Fruit fly (Drosophila melanogaster): Measurements from ENCODE around the gene mid.

mid gene

DNA sequence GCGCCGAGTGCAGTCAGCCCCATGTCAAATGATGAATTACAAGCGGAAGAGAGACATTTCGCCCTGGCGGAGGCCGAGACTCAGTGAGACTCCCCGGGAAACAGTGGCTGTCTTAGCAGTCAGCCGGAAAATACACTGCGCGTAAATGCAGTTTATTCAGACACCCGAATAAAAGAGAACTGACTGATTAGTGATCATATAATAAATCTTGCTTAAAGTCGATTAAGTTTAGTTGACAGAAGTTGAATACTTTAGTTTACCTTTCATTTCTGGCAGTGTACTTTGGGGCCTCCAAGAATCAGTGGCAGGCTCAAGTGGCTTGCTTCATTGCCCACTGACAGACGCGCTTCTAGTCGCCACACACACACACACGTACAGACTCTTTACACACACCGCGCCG, 29.8 kb downstream of the mid start (continued):
- TF ChIP-seq vfl (GFP tag; optimal IDR thresholded peaks at IDR 0.05) = no peak
- peak; percentile 59; the same call in 1 of the 3 replicates for TF ChIP-seq ci (GFP tag; IDR thresholded peaks at IDR 0.05)
- TF ChIP-seq Sry-β (GFP tag; optimal IDR thresholded peaks at IDR 0.05) = no peak
- TF ChIP-seq CG16813 (GFP tag; IDR thresholded peaks at IDR 0.05; ENCODE audit: partially characterized antibody) = no peak
- peak; percentile 12; the same call in 1 of the 2 replicates for TF ChIP-seq CG8765 (GFP tag; IDR thresholded peaks at IDR 0.05)
- TF ChIP-seq z (GFP tag; IDR thresholded peaks at IDR 0.05) = peak; percentile 31; the same call in 1 of the 3 replicates
- TF ChIP-seq Meics (GFP tag; optimal IDR thresholded peaks at IDR 0.05) = no peak
- peak; percentile 10 for TF ChIP-seq fd96Cb (tag; optimal IDR thresholded peaks at IDR 0.05)
- no peak for TF ChIP-seq Abd-B (GFP tag; optimal IDR thresholded peaks at IDR 0.05)
- TF ChIP-seq Spps (tag; optimal IDR thresholded peaks at IDR 0.05) = peak; percentile 9
- TF ChIP-seq so (GFP tag; IDR thresholded peaks at IDR 0.05) = no peak
- TF ChIP-seq toy (GFP tag; IDR thresholded peaks at IDR 0.05) = no peak
- no peak for TF ChIP-seq Rfx (GFP tag; IDR thresholded peaks at IDR 0.05)
- no peak for TF ChIP-seq prd (optimal IDR thresholded peaks at IDR 0.05)
- peak; percentile 62; the same call in 2 of the 3 replicates for TF ChIP-seq prd (GFP tag; IDR thresholded peaks at IDR 0.05)
- TF ChIP-seq CG16779 (GFP tag; IDR thresholded peaks at IDR 0.05) = no peak
- TF ChIP-seq dimm (GFP tag; IDR thresholded peaks at IDR 0.05) = no peak
- peak; percentile 19 for TF ChIP-seq CG4424 (GFP tag; optimal IDR thresholded peaks at IDR 0.05)
- no peak for TF ChIP-seq D19B (GFP tag; optimal IDR thresholded peaks at IDR 0.05)
- peak; percentile 74; the same call in 2 of the 3 replicates for TF ChIP-seq zfh1 (GFP tag; IDR thresholded peaks at IDR 0.05)
- TF ChIP-seq CG8478 (optimal IDR thresholded peaks at IDR 0.05) = no peak
- TF ChIP-seq gem (tag; optimal IDR thresholded peaks at IDR 0.05) = peak; percentile 44
- peak; percentile 36; the same call in 1 of the 2 replicates for TF ChIP-seq CG6689 (GFP tag; IDR thresholded peaks at IDR 0.05)
- TF ChIP-seq CG18262 (tag; optimal IDR thresholded peaks at IDR 0.05) = peak; percentile 30
- no peak for TF ChIP-seq cad (GFP tag; optimal IDR thresholded peaks at IDR 0.05)
- peak; percentile 5 for TF ChIP-seq NC2β (GFP tag; optimal IDR thresholded peaks at IDR 0.05)
- no peak for TF ChIP-seq crp (GFP tag; optimal IDR thresholded peaks at IDR 0.05)
- no peak for TF ChIP-seq Deaf1 (tag; optimal IDR thresholded peaks at IDR 0.05)
- TF ChIP-seq trem (tag; optimal IDR thresholded peaks at IDR 0.05) = peak; percentile 10
- no peak for TF ChIP-seq Dref (GFP tag; IDR thresholded peaks at IDR 0.05)
- TF ChIP-seq lmd (GFP tag; IDR thresholded peaks at IDR 0.05) = no peak
- no peak for TF ChIP-seq psq (GFP tag; optimal IDR thresholded peaks at IDR 0.05)
- TF ChIP-seq zfh2 (GFP tag; optimal IDR thresholded peaks at IDR 0.05) = no peak
- TF ChIP-seq PHDP (tag; optimal IDR thresholded peaks at IDR 0.05) = no peak
- peak; percentile 51 for TF ChIP-seq CG10979 (tag; optimal IDR thresholded peaks at IDR 0.05)
- no peak for TF ChIP-seq slou (GFP tag; optimal IDR thresholded peaks at IDR 0.05)
- no peak for TF ChIP-seq oc (tag; optimal IDR thresholded peaks at IDR 0.05)
- no peak for TF ChIP-seq peb (GFP tag; IDR thresholded peaks at IDR 0.05)
- no peak for TF ChIP-seq CG9215 (GFP tag; IDR thresholded peaks at IDR 0.05)
- TF ChIP-seq unpg (GFP tag; optimal IDR thresholded peaks at IDR 0.05) = peak; percentile 18
- TF ChIP-seq sisA (GFP tag; IDR thresholded peaks at IDR 0.05) = 0 out of 2 replicates have a peak, but pooled peaks have one; percentile 20
- peak; percentile 47 for TF ChIP-seq CG15696 (tag; optimal IDR thresholded peaks at IDR 0.05)
- TF ChIP-seq Xrp1 (GFP tag; IDR thresholded peaks at IDR 0.05) = peak; percentile 57; the same call in 1 of the 2 replicates
- no peak for TF ChIP-seq tna (GFP tag; IDR thresholded peaks at IDR 0.05; ENCODE audit: partially characterized antibody)
- no peak for TF ChIP-seq CG5953 (GFP tag; IDR thresholded peaks at IDR 0.05)
- TF ChIP-seq CG15269 (tag; optimal IDR thresholded peaks at IDR 0.05) = no peak
- TF ChIP-seq amos (GFP tag; IDR thresholded peaks at IDR 0.05; ENCODE audit: partially characterized antibody) = no peak
- no peak for TF ChIP-seq Asciz (GFP tag; optimal IDR thresholded peaks at IDR 0.05)
- no peak for TF ChIP-seq ewg (GFP tag; optimal IDR thresholded peaks at IDR 0.05)
- peak; percentile 40 to 53 for TF ChIP-seq bsh (GFP tag; optimal IDR thresholded peaks at IDR 0.05)
- TF ChIP-seq stc (GFP tag; IDR thresholded peaks at IDR 0.05) = no peak
- TF ChIP-seq tin (GFP tag; optimal IDR thresholded peaks at IDR 0.05) = peak; percentile 45

All from whole organism, embryonic.